Worm (Caenorhabditis elegans) whole organism, dauer: Measurements from ENCODE around the gene mrpl-48.

Experiments used
- unc-62 ChIP-seq: sonication (generic microtip); optimal IDR thresholded peaks from 2 replicates; lab custom pipeline; 2017; ENCODE audit warnings: missing biosample characterization, missing genetic modification reagents, missing genetic modification characterization

Gene mrpl-48

DNA sequence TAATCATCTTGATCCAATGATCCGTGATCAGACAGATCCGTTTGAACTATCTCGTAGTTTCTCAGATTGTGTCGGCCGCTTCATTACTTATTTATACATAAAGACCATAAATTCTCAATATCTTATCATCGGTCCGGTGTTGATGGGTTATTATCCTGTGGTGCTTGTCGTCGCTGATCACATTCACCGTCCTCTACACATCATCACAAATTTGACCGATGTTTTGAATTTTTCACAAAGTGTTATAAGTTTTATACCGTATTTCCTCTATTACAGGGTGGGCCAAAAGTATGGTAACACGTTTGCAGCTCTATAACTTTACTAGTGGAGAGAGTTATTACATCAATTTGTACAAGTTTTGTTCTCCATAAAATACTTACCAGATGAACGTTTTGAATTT, 5.6 kb upstream of the mrpl-48 start:
- no peak for TF ChIP-seq unc-62 (GFP tag; lab: Kevin White, UChicago)

DNA sequence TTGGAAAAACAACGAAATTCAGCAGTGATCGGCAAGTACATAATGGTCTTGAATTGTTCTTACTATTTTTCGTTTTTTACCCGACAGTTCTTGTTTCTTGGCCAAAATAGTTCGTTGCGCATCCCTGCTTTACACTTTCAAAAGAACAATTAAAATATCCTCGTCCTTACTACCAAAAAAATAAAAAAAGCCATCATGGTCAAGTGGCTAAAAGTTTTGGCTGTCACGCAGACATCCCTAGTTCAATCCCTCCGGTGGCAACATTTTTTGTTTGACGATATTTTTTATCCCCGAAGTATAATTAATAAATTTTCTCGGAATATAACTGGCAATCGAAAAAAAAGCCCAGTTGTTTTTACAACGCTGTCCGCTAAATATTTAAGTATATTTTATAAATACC, 1.6 kb upstream of the mrpl-48 start:
- no peak for TF ChIP-seq unc-62 (GFP tag; lab: Kevin White, UChicago)

DNA sequence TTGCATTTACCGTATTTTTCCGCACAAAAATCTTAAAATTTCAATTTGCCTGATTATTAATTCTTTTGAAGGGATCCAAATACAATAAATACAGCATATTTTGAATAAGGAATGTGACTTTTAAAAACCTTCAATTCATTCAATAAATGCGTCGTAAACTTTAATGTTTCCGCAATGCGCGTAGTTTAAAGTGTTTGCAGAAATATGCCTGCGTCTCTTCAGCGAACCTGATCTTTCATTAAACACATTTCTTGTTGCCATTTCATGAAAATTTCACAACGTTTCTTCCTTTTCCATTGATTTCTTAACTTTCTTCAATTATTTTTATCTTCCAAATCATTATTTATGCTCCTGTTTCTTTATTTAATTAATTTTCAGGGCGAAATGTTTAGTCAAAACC, 1.2 kb upstream of the mrpl-48 start, which contains the start of gene vps-37:
Gene vps-37, plus strand, starts transcription at position 378 of the 400 bp plus-strand sequence.
- no peak for TF ChIP-seq unc-62 (GFP tag; lab: Kevin White, UChicago)

DNA sequence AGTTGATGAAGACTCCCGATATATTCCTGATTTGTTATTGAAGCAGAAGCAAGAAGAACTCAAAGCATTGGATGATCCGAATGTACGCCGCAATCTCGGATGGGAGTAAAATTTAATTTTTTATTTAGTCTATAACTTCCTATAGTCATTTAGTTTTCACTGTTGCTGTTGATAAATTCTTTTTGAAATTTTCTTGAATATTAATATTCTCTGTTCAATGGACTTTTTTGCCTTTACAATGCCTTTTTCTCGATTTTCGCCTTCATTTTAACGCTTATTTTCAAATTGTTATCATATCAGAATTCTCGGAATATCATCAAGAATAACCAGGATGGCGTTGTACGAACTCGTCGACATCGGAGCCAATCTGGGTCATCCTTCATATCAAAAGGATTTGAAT, 809 bp downstream of the mrpl-48 start, which contains the start of gene crn-2:
Gene crn-2, plus strand, starts transcription at position 301 of the 400 bp plus-strand sequence.
- TF ChIP-seq unc-62 (GFP tag; lab: Kevin White, UChicago): no peak

DNA sequence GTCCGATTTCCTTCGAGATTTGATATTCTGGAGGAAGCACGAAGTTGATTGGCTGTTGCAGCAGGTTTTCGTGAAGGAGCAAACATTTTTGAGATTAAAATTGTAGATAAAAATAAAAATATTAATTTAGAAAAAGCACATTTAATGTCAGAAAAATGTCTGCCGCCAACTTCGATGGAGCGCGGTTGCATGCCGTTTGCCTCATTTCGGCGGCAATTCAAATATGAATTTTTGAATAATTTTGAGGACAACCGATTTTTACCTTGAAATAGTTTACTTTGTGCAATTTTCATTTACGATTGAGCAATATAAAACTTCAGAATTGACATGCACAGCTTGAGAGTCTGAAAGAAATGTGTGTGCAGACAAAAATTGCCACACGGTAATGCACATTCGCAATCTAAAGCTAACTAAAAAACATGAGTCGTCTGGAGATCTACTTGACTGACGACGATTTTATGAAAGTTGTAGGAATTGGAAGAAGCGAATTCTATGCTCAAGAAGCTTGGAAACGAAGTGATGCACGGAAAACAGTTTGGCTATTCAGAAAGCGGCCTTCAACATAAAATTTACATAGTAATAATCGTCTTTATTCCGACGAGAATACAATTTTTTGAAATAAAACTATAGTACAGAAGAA, 3.0 kb downstream of the mrpl-48 start, which contains the start of gene zhit-1:
Gene zhit-1, minus strand, starts transcription at position 161 of the 640 bp plus-strand sequence.
- no peak for TF ChIP-seq unc-62 (GFP tag; lab: Kevin White, UChicago)

DNA sequence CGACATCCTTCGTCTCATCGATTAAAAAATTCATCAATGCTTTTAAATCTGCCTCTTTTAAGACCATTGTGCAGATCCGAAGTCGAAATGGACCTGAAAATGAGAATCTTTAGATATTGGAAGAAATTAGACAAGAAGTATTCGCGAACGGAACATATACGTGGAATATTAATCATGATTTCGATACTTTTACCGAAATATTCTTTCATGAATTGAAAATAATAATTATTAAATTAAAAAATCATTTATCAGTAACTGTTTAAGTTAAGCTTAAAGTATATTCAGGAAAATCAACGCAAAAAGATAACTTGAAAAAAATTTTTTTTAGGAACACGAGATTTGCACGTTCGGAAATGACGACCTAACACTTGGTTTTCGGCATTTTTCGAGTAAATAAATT, 7.8 kb downstream of the mrpl-48 start, which contains the start of gene CD4.8:
Gene CD4.8, minus strand, starts transcription at position 101 of the 400 bp plus-strand sequence.
- no peak for TF ChIP-seq unc-62 (GFP tag; lab: Kevin White, UChicago)

DNA sequence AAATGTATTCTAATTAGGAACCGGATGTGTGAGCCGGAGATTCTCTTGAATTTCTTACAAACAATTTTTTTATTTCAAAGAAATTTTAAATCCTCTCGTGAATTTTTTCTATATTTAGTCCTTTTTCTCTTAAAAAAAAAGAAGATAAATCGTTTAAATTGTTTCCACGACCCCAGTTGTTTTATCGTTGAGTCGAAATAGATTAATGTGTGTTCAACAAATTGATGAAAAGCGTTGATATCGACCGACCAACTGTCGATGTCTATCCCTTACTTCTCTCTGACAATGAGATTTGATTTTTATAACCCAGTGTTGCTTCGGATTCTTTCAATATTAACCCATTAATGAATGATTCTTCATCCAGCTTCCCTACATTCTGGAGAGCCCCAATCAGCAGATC, 12.7 kb downstream of the mrpl-48 start, which contains the start of gene CD4.1:
Gene CD4.1, plus strand, starts transcription at position 301 of the 400 bp plus-strand sequence.
- no peak for TF ChIP-seq unc-62 (GFP tag; lab: Kevin White, UChicago)

DNA sequence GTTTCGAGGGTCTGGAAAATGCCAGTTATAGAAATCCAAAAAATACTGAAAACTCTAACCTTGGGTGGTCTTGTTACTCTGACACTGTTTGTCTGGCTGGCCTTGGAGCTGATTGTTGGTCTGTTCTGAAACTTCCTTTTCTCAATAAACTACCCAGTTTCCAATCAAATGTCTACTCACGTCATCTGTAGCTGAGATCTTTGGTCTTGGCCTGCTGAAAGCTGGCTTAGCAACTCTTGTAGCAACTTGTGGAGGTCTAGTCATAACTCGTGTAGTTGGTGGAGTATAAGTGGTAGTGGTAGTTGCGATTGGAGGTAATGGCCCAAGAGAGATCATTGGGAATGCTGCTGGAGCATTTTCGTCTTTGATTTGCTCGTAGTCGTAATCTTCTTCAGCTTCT, 16.7 kb downstream of the mrpl-48 start:
- no peak for TF ChIP-seq unc-62 (GFP tag; lab: Kevin White, UChicago)

DNA sequence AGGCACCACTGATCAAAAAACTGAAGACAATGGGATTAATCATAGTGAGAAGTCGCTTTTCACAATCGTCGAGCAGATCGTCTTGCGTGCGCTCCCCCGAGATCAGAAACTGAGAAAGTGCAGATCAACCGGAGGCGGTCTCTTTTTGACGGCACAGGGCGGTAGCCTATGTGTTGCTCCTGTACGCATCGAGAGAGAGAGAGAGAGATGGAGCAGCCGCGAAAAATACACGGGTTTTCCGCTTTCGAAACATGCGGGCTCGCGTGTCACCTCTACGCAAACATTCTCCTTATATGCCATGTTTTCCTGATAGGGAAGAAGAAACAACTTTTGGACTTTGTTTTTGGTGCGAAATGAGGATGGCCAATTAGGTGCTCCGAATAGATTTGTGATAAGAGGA, 19.6 kb downstream of the mrpl-48 start, which contains the start of gene lrpc-1:
Gene lrpc-1, minus strand, starts transcription at position 101 of the 400 bp plus-strand sequence.
- no peak for TF ChIP-seq unc-62 (GFP tag; lab: Kevin White, UChicago)

DNA sequence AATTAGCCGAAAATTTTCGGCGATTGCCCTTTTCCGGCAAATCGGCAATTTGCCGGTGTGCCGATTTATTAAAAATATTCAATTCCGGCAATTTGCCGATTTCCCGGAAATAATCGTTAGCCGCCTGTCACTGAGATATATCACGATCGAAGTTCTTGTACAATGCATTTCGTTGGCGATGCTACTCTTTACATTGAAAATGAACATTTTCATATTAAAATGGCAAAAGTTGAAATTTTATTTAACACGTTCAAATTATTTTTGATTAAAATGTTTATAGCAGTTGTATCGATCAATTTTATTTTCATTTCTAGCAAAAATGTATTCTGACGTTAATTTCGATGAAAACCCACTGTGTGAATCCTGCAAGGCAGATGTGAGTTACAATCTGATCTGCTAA, 21.2 kb downstream of the mrpl-48 start, which contains the start of gene M03E7.3:
Gene M03E7.3, plus strand, starts transcription at position 301 of the 400 bp plus-strand sequence.
- TF ChIP-seq unc-62 (GFP tag; lab: Kevin White, UChicago): no peak

DNA sequence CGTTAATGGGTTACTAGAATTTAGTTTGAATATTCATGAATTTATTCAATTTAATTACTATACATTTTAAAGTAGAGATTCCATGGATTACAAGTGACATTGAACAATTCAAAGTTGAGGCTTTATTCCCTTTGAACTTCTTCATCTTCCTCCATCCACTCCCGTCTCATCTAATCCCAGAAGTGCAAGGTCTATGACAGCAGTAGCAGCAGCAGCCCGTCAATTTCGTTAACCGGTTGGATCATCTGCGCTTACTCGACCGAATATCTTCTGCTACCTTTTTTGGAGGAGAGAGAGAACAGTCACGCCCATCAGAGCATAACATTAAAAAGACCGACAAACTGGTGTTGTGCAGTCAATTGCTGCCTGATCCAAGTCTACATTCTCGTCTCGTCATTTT, 23.8 kb downstream of the mrpl-48 start, which contains the start of gene M03E7.2:
Gene M03E7.2, plus strand, starts transcription at position 301 of the 400 bp plus-strand sequence.
- no peak for TF ChIP-seq unc-62 (GFP tag; lab: Kevin White, UChicago)

DNA sequence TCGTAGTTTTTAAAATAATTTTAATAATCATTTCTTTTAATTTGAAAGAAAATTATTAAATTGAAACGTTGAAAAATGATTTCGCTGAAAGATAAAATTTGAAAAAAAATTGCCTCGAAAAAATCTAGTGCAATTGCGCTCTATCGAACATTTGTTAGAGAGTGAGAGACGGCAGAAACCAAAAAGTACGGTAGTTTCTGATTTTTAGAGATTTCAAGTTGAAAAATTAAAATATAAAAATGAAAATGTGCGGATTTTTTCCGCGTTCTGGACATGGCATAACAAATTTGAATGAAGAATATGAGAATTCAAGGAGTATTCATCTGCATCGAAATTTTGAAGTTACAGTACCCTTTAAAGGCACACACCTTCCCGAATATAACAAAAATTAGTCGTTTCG, 25.9 kb downstream of the mrpl-48 start:
- no peak for TF ChIP-seq unc-62 (GFP tag; lab: Kevin White, UChicago)

DNA sequence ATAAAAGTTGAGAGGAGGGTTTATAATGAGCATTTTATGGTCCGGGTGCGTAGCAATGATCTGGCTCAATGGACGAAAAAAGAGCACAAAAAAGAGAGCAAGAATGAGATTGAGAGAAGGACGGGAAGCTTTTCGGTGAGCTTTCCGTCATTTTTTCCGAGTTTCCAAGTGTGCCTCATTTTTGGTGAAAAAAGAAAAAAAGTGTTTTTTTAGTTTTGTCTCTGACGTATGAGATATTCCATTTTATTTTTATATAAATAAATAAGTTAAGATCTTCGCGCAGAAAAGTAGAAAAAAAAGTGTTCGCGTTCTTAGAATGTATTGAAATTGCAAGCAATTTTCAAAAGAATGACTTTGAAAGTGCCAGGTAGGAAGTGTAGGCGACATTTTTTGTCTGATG, 26.5 kb downstream of the mrpl-48 start, which contains the start of gene memb-2:
Gene memb-2, minus strand, starts transcription at position 101 of the 400 bp plus-strand sequence.
- no peak for TF ChIP-seq unc-62 (GFP tag; lab: Kevin White, UChicago)

DNA sequence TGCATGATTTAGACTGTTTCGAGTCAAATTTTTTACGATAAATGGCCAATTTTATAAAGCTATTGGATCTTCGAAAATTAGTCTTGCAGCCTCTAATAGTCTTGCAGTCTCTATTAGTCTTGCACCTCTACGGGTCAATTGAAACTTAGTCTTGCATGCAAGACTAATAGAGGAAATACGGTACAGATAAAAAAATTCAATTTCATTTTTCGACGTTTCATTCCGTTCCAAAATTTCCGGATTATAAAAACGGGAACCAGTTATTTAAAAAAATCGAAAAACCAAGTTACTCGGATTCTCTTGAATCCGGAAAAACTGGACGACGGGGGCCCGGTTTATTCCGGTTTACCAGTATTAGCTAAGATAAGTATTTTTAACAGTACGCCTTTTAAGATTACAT, 27.9 kb downstream of the mrpl-48 start, which contains the start of gene M03E7.1:
Gene M03E7.1, plus strand, starts transcription at position 301 of the 400 bp plus-strand sequence.
- no peak for TF ChIP-seq unc-62 (GFP tag; lab: Kevin White, UChicago)

DNA sequence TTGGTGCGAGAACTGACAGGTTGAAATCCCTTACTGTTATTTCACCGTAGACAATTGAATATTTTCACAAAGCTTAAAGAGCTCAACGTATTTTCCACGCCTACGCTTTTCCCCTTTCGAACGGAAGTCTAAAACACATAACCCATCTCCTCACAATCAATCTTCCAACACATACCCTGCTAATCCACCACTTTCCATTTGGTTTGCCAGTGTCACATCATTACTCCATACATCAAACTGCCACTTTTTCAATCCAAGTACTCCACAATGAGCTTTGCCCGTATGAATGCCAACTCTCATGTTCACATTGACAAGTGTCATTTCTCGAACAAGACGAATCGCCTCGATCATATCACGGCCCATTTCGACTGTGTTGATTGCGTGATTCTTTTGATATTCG, 34.5 kb downstream of the mrpl-48 start:
- no peak for TF ChIP-seq unc-62 (GFP tag; lab: Kevin White, UChicago)

DNA sequence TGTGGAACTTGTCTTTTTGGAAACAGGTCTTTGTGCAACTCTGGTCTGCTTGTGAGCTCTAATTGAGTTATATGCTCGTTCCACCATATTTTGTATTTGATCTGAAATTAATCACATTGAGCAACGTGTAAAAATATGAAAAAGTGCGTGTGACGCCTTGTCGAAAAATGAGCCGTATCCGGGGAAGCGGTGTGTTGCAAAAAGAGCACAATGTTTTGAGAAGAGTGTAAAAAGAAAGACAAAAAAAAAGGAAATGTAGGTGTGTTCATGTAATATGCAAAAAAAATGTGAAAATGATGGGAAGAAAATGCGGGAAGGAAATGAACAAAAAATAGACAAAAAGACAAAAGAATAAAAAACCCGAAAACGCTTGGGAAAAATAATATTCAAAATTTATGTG, 37.3 kb downstream of the mrpl-48 start, which contains the start of gene acy-4:
Gene acy-4, minus strand, starts transcription at position 101 of the 400 bp plus-strand sequence.
- TF ChIP-seq unc-62 (GFP tag; lab: Kevin White, UChicago): no peak
